Fruit fly (Drosophila melanogaster): ENCODE results near the gene Cnot4.

DNA sequence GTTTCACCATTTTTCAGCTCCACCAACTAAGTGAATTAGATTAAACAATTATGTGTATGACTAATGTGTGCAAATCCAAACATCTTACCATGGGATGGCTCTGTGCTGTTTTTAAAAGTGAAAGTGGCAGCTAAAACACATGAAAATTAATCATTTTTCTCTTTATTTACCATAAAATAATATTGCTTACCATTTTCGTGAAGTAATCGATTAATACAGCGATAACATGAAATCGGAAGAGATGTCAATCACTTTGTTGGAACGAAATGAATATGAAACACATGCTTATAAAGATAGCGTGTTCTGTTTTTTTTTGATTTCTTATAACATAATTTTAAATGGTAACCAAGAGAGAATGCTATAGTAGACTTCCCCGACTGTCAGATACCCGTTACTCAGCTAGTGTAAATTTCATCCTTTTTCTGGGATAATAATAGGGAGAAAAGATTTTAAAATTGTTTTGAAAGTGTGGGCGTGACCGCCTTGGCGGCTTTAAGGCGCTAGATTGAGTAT is 7.3 kb downstream of the Cnot4 start:
- TF ChIP-seq CG12768 (GFP tag; optimal IDR thresholded peaks at IDR 0.05) (no peak), CG33017 (tag; optimal IDR thresholded peaks at IDR 0.05) (no peak), CG5204 (GFP tag; optimal IDR thresholded peaks at IDR 0.05) (no peak), bab1 (GFP tag; optimal IDR thresholded peaks at IDR 0.05) (peak; percentile 39), tj (GFP tag; optimal IDR thresholded peaks at IDR 0.05) (no peak), Crg-1 (GFP tag; optimal IDR thresholded peaks at IDR 0.05) (no peak), CG7045 (GFP tag; optimal IDR thresholded peaks at IDR 0.05) (no peak), toe (GFP tag; optimal IDR thresholded peaks at IDR 0.05) (no peak), CG1620 (GFP tag; optimal IDR thresholded peaks at IDR 0.05) (no peak), kay (GFP tag; ENCODE audit: borderline replicate concordance) (peak; percentile 86), Hr96 (GFP tag; optimal IDR thresholded peaks at IDR 0.05) (no peak), cic (GFP tag; optimal IDR thresholded peaks at IDR 0.05) (no peak), Clk (GFP tag; optimal IDR thresholded peaks at IDR 0.05) (no peak), cnc (optimal IDR thresholded peaks at IDR 0.05) (no peak)

Measured in whole organism, adult.